Fruit fly (Drosophila melanogaster) whole organism, wandering third instar larva: ENCODE measurements around the gene Nrg.

ENCODE experiments used
- Abd-B ChIP-seq: fragments of >200 bp; optimal IDR thresholded peaks from 2 replicates; lab custom pipeline; 2017; ENCODE audit warnings: missing biosample characterization, missing genetic modification characterization
- CG9705 ChIP-seq: fragments of 200-800 bp; sonication (Bioruptor generic); optimal IDR thresholded peaks from 2 replicates; lab custom pipeline; 2018; ENCODE audit warnings: missing biosample characterization, mild to moderate bottlenecking, missing genetic modification characterization
- Dfd ChIP-seq: fragments of >200 bp; optimal IDR thresholded peaks from 2 replicates; lab custom pipeline; 2017; ENCODE audit warnings: missing biosample characterization, missing genetic modification characterization
- HLH106 ChIP-seq: fragments of 200-800 bp; optimal IDR thresholded peaks from 3 replicates; lab custom pipeline; 2019; ENCODE audit warnings: missing biosample characterization, mild to moderate bottlenecking, missing genetic modification characterization, moderate library complexity
- Hr78 ChIP-seq: fragments of >200 bp; optimal IDR thresholded peaks from 2 replicates; lab custom pipeline; 2017; ENCODE audit warnings: missing biosample characterization, missing genetic modification characterization
- Mio ChIP-seq: sonication (Bioruptor generic); optimal IDR thresholded peaks from 2 replicates; lab custom pipeline; 2016; ENCODE audit warnings: missing biosample characterization, missing genetic modification characterization
- Myc ChIP-seq: fragments of >200 bp; optimal IDR thresholded peaks from 2 replicates; lab custom pipeline; 2017
- dsf ChIP-seq: sonication (Bioruptor generic); optimal IDR thresholded peaks from 2 replicates; lab custom pipeline; 2016; ENCODE audit warnings: missing biosample characterization, missing genetic modification characterization, borderline replicate concordance
- lola ChIP-seq: fragments of >200 bp; optimal IDR thresholded peaks from 2 replicates; lab custom pipeline; 2017; ENCODE audit warnings: missing biosample characterization, missing genetic modification characterization
- psq ChIP-seq: fragments of 200-800 bp; sonication (Bioruptor generic); optimal IDR thresholded peaks from 3 replicates; lab custom pipeline; 2017; ENCODE audit warnings: missing biosample characterization, mild to moderate bottlenecking, missing genetic modification characterization, moderate library complexity

DNA sequence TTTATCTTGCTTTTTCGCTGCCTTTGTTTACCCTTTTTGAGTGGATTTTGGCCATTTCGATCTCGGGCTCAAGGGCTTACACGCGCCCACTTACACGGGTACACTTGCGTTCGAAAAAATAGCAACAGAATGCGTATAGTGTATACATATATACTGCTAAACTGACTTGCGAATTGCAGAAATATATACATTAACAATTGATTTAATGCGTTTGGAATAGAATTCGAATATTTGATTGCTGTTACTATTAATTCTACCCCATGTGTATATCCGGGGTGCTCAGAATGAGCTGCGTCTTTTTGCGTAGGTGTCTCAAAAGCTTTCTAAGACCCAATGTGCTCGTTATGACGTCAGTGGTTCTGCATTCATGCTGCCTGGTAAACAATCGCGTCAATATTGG lies 23.7 kb upstream of the Nrg start:
- TF ChIP-seq Hr78 (GFP tag; lab: Kevin White, UChicago) (no peak), psq (GFP tag; lab: Kevin White, UChicago) (no peak), HLH106 (tag; lab: Kevin White, UChicago) (no peak), CG9705 (GFP tag; lab: Kevin White, UChicago) (no peak), Dfd (no peak), Mio (GFP tag; lab: Kevin White, UChicago) (no peak), Abd-B (no peak), Myc (no peak), dsf (GFP tag; lab: Kevin White, UChicago) (no peak), lola (no peak)
